Worm (Caenorhabditis elegans): ENCODE measurements around the gene C17H12.3.
A peak's percentile ranks its signal among the peaks of the same experiment; 100 is the strongest.

The C17H12.3 gene

ce11 chrIV:6792380-6793309, 2.8 kb downstream of the C17H12.3 start (continued):
- TF ChIP-seq lin-13 (GFP tag; optimal IDR thresholded peaks at IDR 0.05) = peak; percentile 22
- TF ChIP-seq saeg-2 (GFP tag; IDR thresholded peaks at IDR 0.05) = no peak
- peak; percentile 10; the same call in 1 of the 2 replicates for TF ChIP-seq lim-7 (GFP tag; IDR thresholded peaks at IDR 0.05)
- peak; percentile 51 for TF ChIP-seq dve-1 (tag; optimal IDR thresholded peaks at IDR 0.05; ENCODE audit: insufficient read depth)
- TF ChIP-seq nhr-41 (GFP tag; IDR thresholded peaks at IDR 0.05) = no peak
- TF ChIP-seq hif-1 (tag; optimal IDR thresholded peaks at IDR 0.05) = no peak
- TF ChIP-seq aly-2 (tag; optimal IDR thresholded peaks at IDR 0.05) = no peak

ce11 chrIV:6790438-6791124, 4.8 kb downstream of the C17H12.3 start, which contains the start of the genes C17H12.2 and vha-8:
Gene C17H12.2, minus strand, starts transcription at chrIV:6790488.
Gene vha-8, plus strand, starts transcription at chrIV:6791074.
- TF ChIP-seq T20F7.1 (GFP tag; optimal IDR thresholded peaks at IDR 0.05) (peak; percentile 85), ceh-32 (tag; optimal IDR thresholded peaks at IDR 0.05; ENCODE audit: poor library complexity) (no peak), spr-3 (GFP tag; optimal IDR thresholded peaks at IDR 0.05) (no peak), vab-7 (GFP tag; IDR thresholded peaks at IDR 0.05) (peak; percentile 46; the same call in 1 of the 2 replicates), zag-1 (tag; optimal IDR thresholded peaks at IDR 0.05) (no peak), ZK337.2 (GFP tag; IDR thresholded peaks at IDR 0.05) (no peak; the same call in 1 of the 2 replicates), R02D3.7 (tag; optimal IDR thresholded peaks at IDR 0.05) (no peak), lsy-2 (tag; optimal IDR thresholded peaks at IDR 0.05) (peak; percentile 83 to 94), F10B5.3 (tag; optimal IDR thresholded peaks at IDR 0.05) (no peak), zfp-3 (GFP tag; conservative IDR thresholded peaks at IDR 0.05) (0 out of 2 replicates have a peak, but pooled peaks have one; percentile 50), hlh-30 (tag; optimal IDR thresholded peaks at IDR 0.05; ENCODE audit: insufficient read depth) (peak; percentile 87), nhr-10 (tag; optimal IDR thresholded peaks at IDR 0.05) (no peak), nhr-48 (tag; optimal IDR thresholded peaks at IDR 0.05) (peak; percentile 45), nhr-77 (tag; optimal IDR thresholded peaks at IDR 0.05) (peak; percentile 93), jun-1 (tag; optimal IDR thresholded peaks at IDR 0.05) (peak; percentile 59), rbr-2 (tag; optimal IDR thresholded peaks at IDR 0.05) (peak; percentile 90), nhr-25 (tag; optimal IDR thresholded peaks at IDR 0.05; ENCODE audit: borderline replicate concordance, insufficient read depth) (peak; percentile 87), mxl-3 (GFP tag; optimal IDR thresholded peaks at IDR 0.05) (peak; percentile 91), sdz-12 (GFP tag; optimal IDR thresholded peaks at IDR 0.05) (no peak), nhr-111 (GFP tag; optimal IDR thresholded peaks at IDR 0.05) (no peak), nhr-237 (tag; optimal IDR thresholded peaks at IDR 0.05) (no peak), T26A8.4 (GFP tag; IDR thresholded peaks at IDR 0.05) (peak; percentile 79), zfp-2 (tag; optimal IDR thresholded peaks at IDR 0.05) (peak; percentile 54), snpc-4 (tag; optimal IDR thresholded peaks at IDR 0.05) (peak; percentile 53), nhr-76 (tag; optimal IDR thresholded peaks at IDR 0.05) (peak; percentile 44), zip-2 (tag; optimal IDR thresholded peaks at IDR 0.05) (no peak), mep-1 (tag; optimal IDR thresholded peaks at IDR 0.05) (peak; percentile 97), set-16 (GFP tag; IDR thresholded peaks at IDR 0.05) (no peak), Y48G9A.11 (GFP tag; IDR thresholded peaks at IDR 0.05) (no peak), skn-1 (tag; optimal IDR thresholded peaks at IDR 0.05) (no peak), fos-1 (tag; optimal IDR thresholded peaks at IDR 0.05) (peak; percentile 2), madf-5 (GFP tag; IDR thresholded peaks at IDR 0.05) (no peak), ceh-44 (GFP tag; IDR thresholded peaks at IDR 0.05) (0 out of 2 replicates have a peak, but pooled peaks have one; percentile 11), zip-11 (GFP tag; IDR thresholded peaks at IDR 0.05) (no peak), nhr-6 (tag; optimal IDR thresholded peaks at IDR 0.05) (peak; percentile 83), egl-43 (GFP tag; IDR thresholded peaks at IDR 0.05) (peak; percentile 60; the same call in 1 of the 2 replicates), ama-1 (optimal IDR thresholded peaks at IDR 0.05) (peak; percentile 89), cey-2 (tag; optimal IDR thresholded peaks at IDR 0.05; ENCODE audit: borderline replicate concordance, insufficient read depth) (no peak), ztf-7 (tag; optimal IDR thresholded peaks at IDR 0.05) (peak; percentile 46), nhr-41 (GFP tag; IDR thresholded peaks at IDR 0.05) (no peak)
